Worm (Caenorhabditis elegans): ENCODE measurements around the gene grsp-1.

Gene grsp-1

ce11 chrV:19624749-19625148, 15.5 kb downstream of the grsp-1 start, which contains the start of gene dyf-19:
TSS of gene dyf-19 (plus strand) at chrV:19625049.
- TF ChIP-seq hmbx-1 (tag; optimal IDR thresholded peaks at IDR 0.05) (no peak), hmg-4 (GFP tag; optimal IDR thresholded peaks at IDR 0.05) (no peak)

DNA sequence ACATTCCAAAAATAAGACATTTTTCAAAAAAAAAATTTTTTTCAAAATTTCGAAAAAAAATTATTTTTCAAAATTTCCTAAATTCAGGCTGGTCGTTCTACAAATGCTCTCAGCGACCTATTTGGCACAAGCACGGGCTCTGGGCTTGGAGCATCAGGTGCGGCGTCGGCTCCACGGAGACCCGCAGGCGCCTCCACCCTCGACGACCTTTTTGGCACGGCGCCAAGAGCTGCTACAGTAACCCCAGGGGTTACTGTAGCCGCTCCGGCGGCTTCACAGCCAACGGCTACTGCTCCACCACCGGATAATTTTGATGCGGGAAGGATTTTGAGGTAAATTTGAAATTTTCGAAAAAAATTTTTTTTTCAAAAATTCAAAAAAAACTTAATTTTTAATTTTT, 16.4 kb downstream of the grsp-1 start:
- TF ChIP-seq ceh-13 (GFP tag; optimal IDR thresholded peaks at IDR 0.05), result no peak

ce11 chrV:19629544-19629943, 20.2 kb downstream of the grsp-1 start:
- TF ChIP-seq pes-1 (GFP tag; IDR thresholded peaks at IDR 0.05), result peak; percentile 53
- no peak for TF ChIP-seq sea-1 (GFP tag; conservative IDR thresholded peaks at IDR 0.05)
- peak; percentile 37 for TF ChIP-seq hmg-4 (GFP tag; optimal IDR thresholded peaks at IDR 0.05)

DNA sequence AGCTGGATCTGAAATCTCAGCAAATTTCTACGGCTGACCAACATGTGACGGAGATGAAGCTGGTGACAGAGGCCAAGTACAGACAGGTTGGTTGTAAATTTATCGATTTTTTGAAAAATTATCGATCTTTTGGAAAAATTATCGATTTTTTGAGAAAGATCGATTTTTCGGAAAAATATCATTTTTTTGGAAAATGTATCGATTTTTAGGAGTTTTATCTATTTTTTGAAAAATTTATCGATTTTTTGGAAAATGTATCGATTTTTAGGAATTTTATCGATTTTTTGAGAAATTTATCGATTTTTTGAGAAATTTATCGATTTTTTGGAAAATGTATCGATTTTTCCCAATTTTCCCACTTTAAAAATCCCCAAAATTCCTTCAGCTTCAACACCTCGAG, 20.7 kb downstream of the grsp-1 start:
- TF ChIP-seq ceh-36 (tag; optimal IDR thresholded peaks at IDR 0.05), result no peak
- no peak for TF ChIP-seq hmg-4 (GFP tag; optimal IDR thresholded peaks at IDR 0.05)
- no peak for TF ChIP-seq tra-4 (tag; optimal IDR thresholded peaks at IDR 0.05)
- TF ChIP-seq hmbx-1 (tag; optimal IDR thresholded peaks at IDR 0.05), result no peak
- TF ChIP-seq flt-1 (GFP tag; IDR thresholded peaks at IDR 0.05), result no peak
- TF ChIP-seq ceh-13 (GFP tag; optimal IDR thresholded peaks at IDR 0.05), result no peak
- no peak for TF ChIP-seq tbx-37 (GFP tag; conservative IDR thresholded peaks at IDR 0.05)
- no peak for TF ChIP-seq ets-7 (tag; optimal IDR thresholded peaks at IDR 0.05)
- no peak for TF ChIP-seq pes-1 (GFP tag; IDR thresholded peaks at IDR 0.05)
- no peak for TF ChIP-seq aly-1 (tag; optimal IDR thresholded peaks at IDR 0.05)
- TF ChIP-seq tbx-11 (GFP tag; IDR thresholded peaks at IDR 0.05), result no peak
- TF ChIP-seq B0310.2 (tag; optimal IDR thresholded peaks at IDR 0.05), result no peak
- no peak for TF ChIP-seq F13C5.2 (tag; optimal IDR thresholded peaks at IDR 0.05)
- no peak for TF ChIP-seq sea-1 (GFP tag; conservative IDR thresholded peaks at IDR 0.05)
- TF ChIP-seq ama-1 (optimal IDR thresholded peaks at IDR 0.05), result no peak

ce11 chrV:19630569-19630968, 21.3 kb downstream of the grsp-1 start:
- TF ChIP-seq tbx-11 (GFP tag; IDR thresholded peaks at IDR 0.05) (no peak), hnd-1 (tag; optimal IDR thresholded peaks at IDR 0.05) (no peak), scrt-1 (GFP tag; IDR thresholded peaks at IDR 0.05) (no peak), tra-4 (tag; optimal IDR thresholded peaks at IDR 0.05) (no peak), ama-1 (optimal IDR thresholded peaks at IDR 0.05) (no peak), pes-1 (GFP tag; IDR thresholded peaks at IDR 0.05) (no peak), flt-1 (GFP tag; IDR thresholded peaks at IDR 0.05) (no peak)

ce11 chrV:19632546-19632945, 23.3 kb downstream of the grsp-1 start, which contains the start of gene Y43F8C.5:
TSS of gene Y43F8C.5 (minus strand) at chrV:19632646.
- TF ChIP-seq ceh-36 (tag; optimal IDR thresholded peaks at IDR 0.05), result no peak
- TF ChIP-seq sea-1 (GFP tag; conservative IDR thresholded peaks at IDR 0.05), result no peak
- TF ChIP-seq hmbx-1 (tag; optimal IDR thresholded peaks at IDR 0.05), result no peak
- no peak for TF ChIP-seq F13C5.2 (tag; optimal IDR thresholded peaks at IDR 0.05)
- TF ChIP-seq pes-1 (GFP tag; IDR thresholded peaks at IDR 0.05), result no peak
- no peak for TF ChIP-seq scrt-1 (GFP tag; IDR thresholded peaks at IDR 0.05)
- TF ChIP-seq flt-1 (GFP tag; IDR thresholded peaks at IDR 0.05), result no peak
- no peak for TF ChIP-seq tra-4 (tag; optimal IDR thresholded peaks at IDR 0.05)
- TF ChIP-seq aly-1 (tag; optimal IDR thresholded peaks at IDR 0.05), result no peak
- no peak for TF ChIP-seq ceh-13 (GFP tag; optimal IDR thresholded peaks at IDR 0.05)
- no peak for TF ChIP-seq ets-7 (tag; optimal IDR thresholded peaks at IDR 0.05)
- no peak for TF ChIP-seq B0310.2 (tag; optimal IDR thresholded peaks at IDR 0.05)

- no peak for TF ChIP-seq ets-7 (tag; optimal IDR thresholded peaks at IDR 0.05)
- TF ChIP-seq flt-1 (GFP tag; IDR thresholded peaks at IDR 0.05), result no peak
- no peak for TF ChIP-seq B0310.2 (tag; optimal IDR thresholded peaks at IDR 0.05)
- TF ChIP-seq F13C5.2 (tag; optimal IDR thresholded peaks at IDR 0.05), result no peak
- TF ChIP-seq scrt-1 (GFP tag; IDR thresholded peaks at IDR 0.05), result no peak
These were observed 23.7 kb downstream of the grsp-1 start for ce11 chrV:19632948-19633347.

DNA sequence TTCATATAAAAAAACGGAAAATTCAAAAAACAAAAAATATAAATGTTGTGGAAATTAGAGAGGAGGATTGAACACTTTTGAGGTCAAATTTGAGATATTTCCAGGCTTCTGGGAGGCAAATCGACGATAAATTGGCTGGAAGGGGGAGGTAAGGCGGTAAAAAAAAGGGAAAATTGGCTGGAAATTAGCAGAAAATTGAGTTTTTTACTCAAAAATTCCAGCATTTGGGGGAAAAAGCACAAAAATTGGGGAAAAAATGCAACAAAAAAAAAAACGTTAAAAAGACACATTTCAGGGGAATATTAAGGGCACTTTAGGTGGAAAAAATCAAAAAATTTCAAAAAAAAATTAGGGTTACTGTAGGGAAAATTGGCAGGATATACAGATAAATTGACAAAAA, 24.9 kb downstream of the grsp-1 start:
- TF ChIP-seq tbx-37 (GFP tag; conservative IDR thresholded peaks at IDR 0.05), result 0 out of 2 replicates have a peak, but pooled peaks have one; percentile 8
- no peak for TF ChIP-seq flt-1 (GFP tag; IDR thresholded peaks at IDR 0.05)
- no peak for TF ChIP-seq hmbx-1 (tag; optimal IDR thresholded peaks at IDR 0.05)

- no peak for TF ChIP-seq hmbx-1 (tag; optimal IDR thresholded peaks at IDR 0.05)
- TF ChIP-seq flt-1 (GFP tag; IDR thresholded peaks at IDR 0.05), result no peak
- TF ChIP-seq hmg-4 (GFP tag; optimal IDR thresholded peaks at IDR 0.05), result no peak
- no peak for TF ChIP-seq F13C5.2 (tag; optimal IDR thresholded peaks at IDR 0.05)
- TF ChIP-seq tbx-37 (GFP tag; conservative IDR thresholded peaks at IDR 0.05), result no peak
- no peak for TF ChIP-seq ets-7 (tag; optimal IDR thresholded peaks at IDR 0.05)
- TF ChIP-seq ama-1 (optimal IDR thresholded peaks at IDR 0.05), result no peak
- no peak for TF ChIP-seq B0310.2 (tag; optimal IDR thresholded peaks at IDR 0.05)
- no peak for TF ChIP-seq tra-4 (tag; optimal IDR thresholded peaks at IDR 0.05)
- no peak for TF ChIP-seq pes-1 (GFP tag; IDR thresholded peaks at IDR 0.05)
- TF ChIP-seq tbx-11 (GFP tag; IDR thresholded peaks at IDR 0.05), result no peak
- no peak for TF ChIP-seq ceh-36 (tag; optimal IDR thresholded peaks at IDR 0.05)
- no peak for TF ChIP-seq scrt-1 (GFP tag; IDR thresholded peaks at IDR 0.05)
- TF ChIP-seq aly-1 (tag; optimal IDR thresholded peaks at IDR 0.05), result no peak
- TF ChIP-seq ceh-13 (GFP tag; optimal IDR thresholded peaks at IDR 0.05), result no peak
- TF ChIP-seq hnd-1 (tag; optimal IDR thresholded peaks at IDR 0.05), result no peak
- TF ChIP-seq sea-1 (GFP tag; conservative IDR thresholded peaks at IDR 0.05), result no peak
These were observed 26.9 kb downstream of the grsp-1 start for ce11 chrV:19636194-19636584.
